Fruit fly (Drosophila melanogaster) whole organism, prepupa: ENCODE data around the gene OdsH.

ENCODE experiments used
- CG6854 ChIP-seq: fragments of 200-800 bp; sonication (Bioruptor generic); optimal IDR thresholded peaks from 2 replicates; lab custom pipeline; 2017; ENCODE audit warnings: missing biosample characterization, mild to moderate bottlenecking, missing genetic modification characterization
- Ets96B ChIP-seq: fragments of 200-800 bp; optimal IDR thresholded peaks from 2 replicates; lab custom pipeline; 2019; ENCODE audit warnings: missing biosample characterization, mild to moderate bottlenecking, missing genetic modification characterization, moderate library complexity
- Gug ChIP-seq: fragments of 200-800 bp; sonication (Bioruptor generic); IDR thresholded peaks from 2 replicates; pipeline ENCODE4 v1.3.6; 2022; ENCODE audit warnings: missing biosample characterization, missing genetic modification characterization
- Hr38 ChIP-seq: sonication (Bioruptor generic); optimal IDR thresholded peaks from 2 replicates; lab custom pipeline; 2016; ENCODE audit warnings: missing biosample characterization, missing genetic modification characterization
- Hr4 ChIP-seq: fragments of 200-800 bp; sonication (Bioruptor generic); optimal IDR thresholded peaks from 3 replicates; lab custom pipeline; 2016; ENCODE audit warnings: missing biosample characterization, missing genetic modification characterization
- Smox ChIP-seq: fragments of 200-800 bp; sonication (Bioruptor generic); optimal IDR thresholded peaks from 3 replicates; lab custom pipeline; 2016; ENCODE audit warnings: missing biosample characterization, missing genetic modification characterization
- Sox14 ChIP-seq: fragments of 200-800 bp; sonication (Bioruptor generic); optimal IDR thresholded peaks from 3 replicates; lab custom pipeline; 2016; ENCODE audit warnings: missing biosample characterization, missing genetic modification characterization
- eg ChIP-seq: fragments of 200-800 bp; sonication (Bioruptor generic); IDR thresholded peaks from 3 replicates; pipeline ENCODE4 v1.3.6; 2022; ENCODE audit warnings: missing biosample characterization, missing genetic modification characterization
- esn ChIP-seq: fragments of 200-800 bp; sonication (Bioruptor generic); optimal IDR thresholded peaks from 2 replicates; lab custom pipeline; 2016; ENCODE audit warnings: missing biosample characterization, mild to moderate bottlenecking, missing genetic modification characterization, moderate library complexity
- lz ChIP-seq: fragments of 200-800 bp; sonication (Bioruptor generic); optimal IDR thresholded peaks from 3 replicates; lab custom pipeline; 2016; ENCODE audit warnings: missing biosample characterization, missing genetic modification characterization
- pdm3 ChIP-seq: fragments of 200-800 bp; sonication (Bioruptor generic); optimal IDR thresholded peaks from 3 replicates; lab custom pipeline; 2016; ENCODE audit warnings: missing biosample characterization, missing genetic modification characterization
- topi ChIP-seq: fragments of 200-800 bp; sonication (Bioruptor generic); optimal IDR thresholded peaks from 3 replicates; lab custom pipeline; 2016; ENCODE audit warnings: missing biosample characterization, missing genetic modification characterization
- vri ChIP-seq: fragments of 200-800 bp; sonication (Bioruptor generic); optimal IDR thresholded peaks from 3 replicates; lab custom pipeline; 2016; ENCODE audit warnings: missing biosample characterization, mild to moderate bottlenecking, missing genetic modification characterization

dm6 chrX:17780834-17781233 is 10.0 kb upstream of the OdsH start:
- no peak for TF ChIP-seq Ets96B (tag; lab: Kevin White, UChicago)
- TF ChIP-seq Hr38 (GFP tag; lab: Kevin White, UChicago), result no peak
- no peak for TF ChIP-seq topi (GFP tag; lab: Kevin White, UChicago)
- no peak for TF ChIP-seq Gug (GFP tag; lab: Robert Waterston, UW)
- TF ChIP-seq pdm3 (GFP tag; lab: Kevin White, UChicago), result no peak
- no peak for TF ChIP-seq eg (GFP tag; lab: Robert Waterston, UW)
- TF ChIP-seq Smox (GFP tag; lab: Kevin White, UChicago), result no peak
- no peak for TF ChIP-seq Hr4
- TF ChIP-seq lz (GFP tag; lab: Kevin White, UChicago), result no peak
- TF ChIP-seq esn (GFP tag; lab: Kevin White, UChicago), result no peak
- TF ChIP-seq CG6854 (GFP tag; lab: Kevin White, UChicago), result no peak
- TF ChIP-seq Sox14 (GFP tag; lab: Kevin White, UChicago), result no peak
- TF ChIP-seq vri, result no peak
